Fruit fly (Drosophila melanogaster): ENCODE results near the gene Ir7f.

Gene Ir7f

DNA sequence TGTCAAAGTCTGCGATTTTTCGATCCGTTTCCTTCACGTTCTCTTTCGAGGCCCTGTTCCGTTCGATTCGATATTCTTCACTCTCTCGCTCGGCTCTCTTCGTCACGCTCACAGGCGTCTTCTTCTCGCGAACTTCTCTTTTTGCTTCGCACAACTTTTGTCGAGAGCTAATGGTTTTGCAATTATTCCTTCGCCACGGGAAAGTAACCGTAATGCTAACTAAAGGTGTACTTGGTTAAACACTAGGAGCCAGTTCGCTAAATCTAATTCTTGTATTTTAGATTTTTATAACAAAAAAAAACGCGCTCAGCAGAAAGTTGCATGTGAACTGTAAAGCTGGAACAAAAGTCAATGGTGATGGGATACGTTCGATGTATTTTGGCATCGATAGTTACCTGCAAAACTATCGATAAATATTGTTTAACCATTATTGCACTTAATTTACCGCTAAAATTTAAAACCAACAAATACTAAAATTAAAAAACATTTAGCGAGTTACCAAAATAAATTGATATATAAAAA, 47.3 kb upstream of the Ir7f start, which contains the start of gene mahe (continued):
- peak; percentile 67; the same call in 2 of the 3 replicates for TF ChIP-seq hb (GFP tag; IDR thresholded peaks at IDR 0.05; ENCODE audit: partially characterized antibody)
- TF ChIP-seq CG18599 (GFP tag; optimal IDR thresholded peaks at IDR 0.05): no peak
- no peak for TF ChIP-seq gt (GFP tag; IDR thresholded peaks at IDR 0.05)
- no peak for TF ChIP-seq Aef1 (GFP tag; IDR thresholded peaks at IDR 0.05)
- TF ChIP-seq nmo (GFP tag; optimal IDR thresholded peaks at IDR 0.05): no peak
- TF ChIP-seq fd3F (GFP tag; optimal IDR thresholded peaks at IDR 0.05): no peak
- no peak for TF ChIP-seq CG15601 (tag; optimal IDR thresholded peaks at IDR 0.05)
- no peak for TF ChIP-seq CG7987 (GFP tag; optimal IDR thresholded peaks at IDR 0.05)
- no peak for TF ChIP-seq peb (GFP tag; IDR thresholded peaks at IDR 0.05)
- TF ChIP-seq CG7963 (GFP tag; IDR thresholded peaks at IDR 0.05; ENCODE audit: partially characterized antibody): peak; percentile 74
- no peak for TF ChIP-seq Jarid2 (GFP tag; optimal IDR thresholded peaks at IDR 0.05)
- TF ChIP-seq jigr1 (GFP tag; IDR thresholded peaks at IDR 0.05): no peak; the same call in 2 of the 3 replicates
- TF ChIP-seq pb (GFP tag; optimal IDR thresholded peaks at IDR 0.05): no peak
- no peak for TF ChIP-seq gro (GFP tag; optimal IDR thresholded peaks at IDR 0.05)
- no peak for TF ChIP-seq ERR (GFP tag; optimal IDR thresholded peaks at IDR 0.05)
- TF ChIP-seq Awh (GFP tag; IDR thresholded peaks at IDR 0.05): no peak
- no peak for TF ChIP-seq sug (tag; optimal IDR thresholded peaks at IDR 0.05)
- TF ChIP-seq CG8290 (GFP tag; optimal IDR thresholded peaks at IDR 0.05): no peak
- no peak for TF ChIP-seq CG8290 (tag; optimal IDR thresholded peaks at IDR 0.05)
- no peak for TF ChIP-seq CG11695 (GFP tag; IDR thresholded peaks at IDR 0.05)
- TF ChIP-seq HLH3B (GFP tag; IDR thresholded peaks at IDR 0.05): 0 out of 2 replicates have a peak, but pooled peaks have one; percentile 7
- no peak for TF ChIP-seq ind (GFP tag; optimal IDR thresholded peaks at IDR 0.05)
- TF ChIP-seq MTF-1 (GFP tag; optimal IDR thresholded peaks at IDR 0.05; ENCODE audit: borderline replicate concordance): no peak
- TF ChIP-seq Doc3 (GFP tag; IDR thresholded peaks at IDR 0.05; ENCODE audit: partially characterized antibody): peak; percentile 71
- TF ChIP-seq dimm (GFP tag; IDR thresholded peaks at IDR 0.05): no peak
- TF ChIP-seq eve (GFP tag; optimal IDR thresholded peaks at IDR 0.05): no peak
- TF ChIP-seq CG9817 (tag; optimal IDR thresholded peaks at IDR 0.05): no peak
- TF ChIP-seq fu2 (GFP tag; optimal IDR thresholded peaks at IDR 0.05): no peak
- TF ChIP-seq Adf1 (GFP tag; IDR thresholded peaks at IDR 0.05): no peak
- no peak for TF ChIP-seq CG8388 (GFP tag; optimal IDR thresholded peaks at IDR 0.05)
- no peak for TF ChIP-seq kay (GFP tag; optimal IDR thresholded peaks at IDR 0.05)
- TF ChIP-seq Hmx (GFP tag; optimal IDR thresholded peaks at IDR 0.05): no peak
- TF ChIP-seq CG9215 (GFP tag; IDR thresholded peaks at IDR 0.05): no peak
- no peak for TF ChIP-seq CG17612 (GFP tag; IDR thresholded peaks at IDR 0.05)
- TF ChIP-seq esg (GFP tag; conservative IDR thresholded peaks at IDR 0.05): no peak
- TF ChIP-seq row (GFP tag; IDR thresholded peaks at IDR 0.05): peak; percentile 32; the same call in 1 of the 3 replicates
- TF ChIP-seq az2 (GFP tag; optimal IDR thresholded peaks at IDR 0.05): no peak
- TF ChIP-seq Asciz (GFP tag; optimal IDR thresholded peaks at IDR 0.05): no peak
- TF ChIP-seq CG2202 (tag; optimal IDR thresholded peaks at IDR 0.05): no peak
- TF ChIP-seq Drgx (GFP tag; IDR thresholded peaks at IDR 0.05): no peak
- no peak for TF ChIP-seq CG3281 (GFP tag; optimal IDR thresholded peaks at IDR 0.05)
- no peak for TF ChIP-seq ATbp (GFP tag; optimal IDR thresholded peaks at IDR 0.05)
- no peak for TF ChIP-seq CG6765 (GFP tag; optimal IDR thresholded peaks at IDR 0.05)
- no peak for TF ChIP-seq Kr (GFP tag; optimal IDR thresholded peaks at IDR 0.05)
- no peak for TF ChIP-seq CG33557 (GFP tag; optimal IDR thresholded peaks at IDR 0.05)
- TF ChIP-seq cas (GFP tag; IDR thresholded peaks at IDR 0.05): no peak
- no peak for TF ChIP-seq Deaf1 (tag; optimal IDR thresholded peaks at IDR 0.05)
- TF ChIP-seq CG12769 (tag; optimal IDR thresholded peaks at IDR 0.05): no peak
- no peak for TF ChIP-seq Oli (tag; optimal IDR thresholded peaks at IDR 0.05)
- no peak for TF ChIP-seq Neu2 (GFP tag; optimal IDR thresholded peaks at IDR 0.05; ENCODE audit: borderline replicate concordance)
- TF ChIP-seq Chrac-16 (GFP tag; optimal IDR thresholded peaks at IDR 0.05): no peak
